Fruit fly (Drosophila melanogaster): ENCODE data around the gene CG14042.
A peak's percentile ranks its signal among the peaks of the same experiment; 100 is the strongest.

CG14042 gene

DNA sequence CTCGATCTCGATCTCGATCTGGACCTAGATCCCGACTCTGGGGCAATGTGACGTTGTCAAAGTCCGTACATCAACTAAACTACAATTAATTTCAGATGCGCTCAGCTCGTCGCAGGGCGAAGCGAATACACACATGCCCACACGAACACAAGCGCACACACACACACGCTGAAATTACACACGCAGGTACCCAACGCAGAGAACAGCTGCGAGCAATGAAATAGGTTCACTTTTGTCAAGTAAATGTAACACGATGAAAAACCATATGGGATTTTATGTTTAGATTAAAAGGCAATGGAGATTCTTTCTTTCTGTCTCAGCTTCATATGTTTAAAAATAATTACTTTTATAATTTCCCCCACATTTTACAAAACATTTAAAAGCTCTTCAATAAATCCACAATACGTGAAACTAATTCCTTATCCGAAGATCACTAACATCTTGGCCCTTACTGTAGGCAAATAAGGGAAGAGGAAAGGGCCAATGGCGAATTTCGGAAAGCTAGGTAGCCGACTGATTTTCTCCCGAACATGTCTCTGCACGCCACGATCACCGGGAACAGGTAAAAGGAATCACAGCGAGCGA is 37.1 kb upstream of the CG14042 start (continued):
- TF ChIP-seq org-1 (GFP tag; optimal IDR thresholded peaks at IDR 0.05) (peak; percentile 78), CG13123 (GFP tag; optimal IDR thresholded peaks at IDR 0.05) (peak; percentile 41), Dad (GFP tag; optimal IDR thresholded peaks at IDR 0.05) (peak; percentile 53), Hmr (GFP tag; optimal IDR thresholded peaks at IDR 0.05) (peak; percentile 87), kah (GFP tag; optimal IDR thresholded peaks at IDR 0.05) (peak; percentile 60), CG34376 (GFP tag; optimal IDR thresholded peaks at IDR 0.05) (peak; percentile 75), CG17568 (GFP tag; optimal IDR thresholded peaks at IDR 0.05) (peak; percentile 87), jing (GFP tag; optimal IDR thresholded peaks at IDR 0.05) (peak; percentile 65), sqz (GFP tag; optimal IDR thresholded peaks at IDR 0.05) (peak; percentile 76), zen2 (GFP tag; IDR thresholded peaks at IDR 0.05; ENCODE audit: partially characterized antibody) (no peak), CG7556 (GFP tag; optimal IDR thresholded peaks at IDR 0.05) (peak; percentile 92), crol (GFP tag; IDR thresholded peaks at IDR 0.05) (no peak), al (GFP tag; IDR thresholded peaks at IDR 0.05) (peak; percentile 79), CG30020 (tag; optimal IDR thresholded peaks at IDR 0.05) (peak; percentile 60), tna (GFP tag; IDR thresholded peaks at IDR 0.05; ENCODE audit: partially characterized antibody) (no peak), CG3726 (GFP tag; IDR thresholded peaks at IDR 0.05) (peak; percentile 16; the same call in 1 of the 3 replicates), CG1603 (tag; optimal IDR thresholded peaks at IDR 0.05) (peak; percentile 42), unpg (GFP tag; optimal IDR thresholded peaks at IDR 0.05) (peak; percentile 79), Kr (GFP tag; optimal IDR thresholded peaks at IDR 0.05) (peak; percentile 40), dpn (GFP tag; optimal IDR thresholded peaks at IDR 0.05) (peak; percentile 58 to 64), CG12659 (GFP tag; optimal IDR thresholded peaks at IDR 0.05) (peak; percentile 85), cas (GFP tag; IDR thresholded peaks at IDR 0.05) (peak; percentile 70), CG5180 (GFP tag; optimal IDR thresholded peaks at IDR 0.05) (peak; percentile 72), vnd (GFP tag; IDR thresholded peaks at IDR 0.05; ENCODE audit: partially characterized antibody) (no peak), run (tag; optimal IDR thresholded peaks at IDR 0.05) (peak; percentile 27), gcm2 (GFP tag; optimal IDR thresholded peaks at IDR 0.05) (peak; percentile 71), corto (GFP tag; optimal IDR thresholded peaks at IDR 0.05) (peak; percentile 69), CG6791 (GFP tag; IDR thresholded peaks at IDR 0.05; ENCODE audit: partially characterized antibody) (peak; percentile 26; the same call in 1 of the 3 replicates), CG7745 (tag; optimal IDR thresholded peaks at IDR 0.05) (peak; percentile 30), Asciz (GFP tag; optimal IDR thresholded peaks at IDR 0.05) (peak; percentile 59), vvl (GFP tag; IDR thresholded peaks at IDR 0.05) (peak; percentile 88), CG5245 (GFP tag; optimal IDR thresholded peaks at IDR 0.05) (peak; percentile 56), zfh2 (GFP tag; optimal IDR thresholded peaks at IDR 0.05) (peak; percentile 70), CG33557 (GFP tag; optimal IDR thresholded peaks at IDR 0.05) (peak; percentile 96), CG15696 (tag; optimal IDR thresholded peaks at IDR 0.05) (peak; percentile 95), Ets97D (GFP tag; optimal IDR thresholded peaks at IDR 0.05) (peak; percentile 16), CG14441 (GFP tag; IDR thresholded peaks at IDR 0.05) (peak; percentile 80), Dip3 (GFP tag; optimal IDR thresholded peaks at IDR 0.05) (peak; percentile 67), inv (GFP tag; IDR thresholded peaks at IDR 0.05; ENCODE audit: partially characterized antibody) (no peak), CG2678 (tag; optimal IDR thresholded peaks at IDR 0.05) (peak; percentile 90), CTCF (GFP tag; optimal IDR thresholded peaks at IDR 0.05) (peak; percentile 20), CG7786 (GFP tag; optimal IDR thresholded peaks at IDR 0.05) (peak; percentile 79), grn (GFP tag; optimal IDR thresholded peaks at IDR 0.05) (peak; percentile 26), ERR (GFP tag; optimal IDR thresholded peaks at IDR 0.05) (peak; percentile 54), Xbp1 (GFP tag; optimal IDR thresholded peaks at IDR 0.05) (peak; percentile 79), CG16813 (GFP tag; IDR thresholded peaks at IDR 0.05; ENCODE audit: partially characterized antibody) (0 out of 3 replicates have a peak, but pooled peaks have one; percentile 13), Hey (tag; optimal IDR thresholded peaks at IDR 0.05) (peak; percentile 17), CG7839 (tag; optimal IDR thresholded peaks at IDR 0.05) (peak; percentile 88), Hmx (GFP tag; optimal IDR thresholded peaks at IDR 0.05) (peak; percentile 69)
